Fruit fly (Drosophila melanogaster) whole organism, prepupa: ENCODE results near the gene PIG-K.
A peak's percentile ranks its signal among the peaks of the same experiment; 100 is the strongest.

Source experiments
- CG1621 ChIP-seq: fragments of 200-800 bp; sonication (Bioruptor generic); optimal IDR thresholded peaks from 3 replicates; lab custom pipeline; 2018; ENCODE audit warnings: missing biosample characterization, mild to moderate bottlenecking, missing genetic modification characterization
- CG9139 ChIP-seq: fragments of 200-800 bp; sonication (Bioruptor generic); optimal IDR thresholded peaks from 3 replicates; lab custom pipeline; 2017; ENCODE audit warnings: missing biosample characterization, mild to moderate bottlenecking, missing genetic modification characterization
- Eip78C ChIP-seq: fragments of 200-800 bp; sonication (Bioruptor generic); peaks from one replicate; lab custom pipeline; 2016; ENCODE audit warnings: missing biosample characterization, missing genetic modification characterization
- Met ChIP-seq: fragments of 200-800 bp; sonication (Bioruptor generic); optimal IDR thresholded peaks from 3 replicates; lab custom pipeline; 2016; ENCODE audit warnings: missing biosample characterization, missing genetic modification characterization
- cyc ChIP-seq: fragments of 200-800 bp; sonication (Bioruptor generic); optimal IDR thresholded peaks from 3 replicates; lab custom pipeline; 2016; ENCODE audit warnings: missing biosample characterization, missing genetic modification characterization
- fd59A ChIP-seq: fragments of 200-800 bp; sonication (Bioruptor generic); optimal IDR thresholded peaks from 2 replicates; lab custom pipeline; 2017; ENCODE audit warnings: missing biosample characterization, mild to moderate bottlenecking, missing genetic modification characterization, missing genetic modification reagents
- vri ChIP-seq: fragments of 200-800 bp; sonication (Bioruptor generic); optimal IDR thresholded peaks from 3 replicates; lab custom pipeline; 2016; ENCODE audit warnings: missing biosample characterization, mild to moderate bottlenecking, missing genetic modification characterization

- TF ChIP-seq fd59A (GFP tag; lab: Kevin White, UChicago) (peak; percentile 66), Eip78C (GFP tag; lab: Kevin White, UChicago) (peak; percentile 94), vri (GFP tag; lab: Kevin White, UChicago) (no peak), CG1621 (tag; lab: Kevin White, UChicago) (peak; percentile 75), CG9139 (GFP tag; lab: Kevin White, UChicago) (peak; percentile 52), cyc (GFP tag; lab: Kevin White, UChicago) (peak; percentile 30), Met (GFP tag; lab: Kevin White, UChicago) (no peak)
Measured at dm6 chrX:1968581-1969258, 40.4 kb downstream of the PIG-K start.
